Fruit fly (Drosophila melanogaster) whole organism, embryonic: Measurements from ENCODE around the gene ATPsynD.

ENCODE experiments used
- ATbp ChIP-seq: fragments of 200-800 bp; sonication (Bioruptor generic); optimal IDR thresholded peaks from 2 replicates; lab custom pipeline; 2017; ENCODE audit warnings: missing biosample characterization, mild to moderate bottlenecking, missing genetic modification characterization, missing genetic modification reagents
- Aef1 ChIP-seq: fragments of 200-800 bp; sonication (Bioruptor generic); IDR thresholded peaks from 3 replicates; pipeline ENCODE4 v1.3.6; 2022; ENCODE audit warnings: missing biosample characterization, missing genetic modification characterization
- Asciz ChIP-seq: fragments of 200-800 bp; sonication (Bioruptor generic); optimal IDR thresholded peaks from 2 replicates; lab custom pipeline; 2017; ENCODE audit warnings: missing biosample characterization, mild to moderate bottlenecking, missing genetic modification characterization, missing genetic modification reagents
- Atf3 ChIP-seq: fragments of 200-800 bp; sonication (Bioruptor generic); optimal IDR thresholded peaks from 3 replicates; lab custom pipeline; 2016; ENCODE audit warnings: missing biosample characterization, missing genetic modification characterization
- B-H2 ChIP-seq: fragments of 200-800 bp; sonication (Bioruptor generic); optimal IDR thresholded peaks from 2 replicates; lab custom pipeline; 2018; ENCODE audit warnings: missing biosample characterization, mild to moderate bottlenecking, missing genetic modification characterization
- CG10979 ChIP-seq: fragments of 200-800 bp; sonication (Bioruptor generic); optimal IDR thresholded peaks from 2 replicates; lab custom pipeline; 2018; ENCODE audit warnings: missing biosample characterization, mild to moderate bottlenecking, missing genetic modification characterization, moderate library complexity
- CG11723 ChIP-seq: fragments of 200-800 bp; sonication (Bioruptor generic); optimal IDR thresholded peaks from 2 replicates; lab custom pipeline; 2017; ENCODE audit warnings: missing biosample characterization, mild to moderate bottlenecking, missing genetic modification characterization
- CG1233 ChIP-seq: fragments of 200-800 bp; sonication (Bioruptor generic); optimal IDR thresholded peaks from 4 replicates; lab custom pipeline; 2018; ENCODE audit warnings: missing biosample characterization, mild to moderate bottlenecking, missing genetic modification characterization
- CG12391 ChIP-seq: fragments of 200-800 bp; sonication (Bioruptor generic); optimal IDR thresholded peaks from 3 replicates; lab custom pipeline; 2018; ENCODE audit warnings: missing biosample characterization, mild to moderate bottlenecking, missing genetic modification characterization, moderate library complexity
- CG12744 ChIP-seq: fragments of 200-800 bp; sonication (Bioruptor generic); optimal IDR thresholded peaks from 2 replicates; lab custom pipeline; 2016; ENCODE audit warnings: missing biosample characterization, missing genetic modification characterization
- CG13424 ChIP-seq: fragments of 200-800 bp; sonication (Bioruptor generic); optimal IDR thresholded peaks from 2 replicates; lab custom pipeline; 2019; ENCODE audit warnings: missing biosample characterization, mild to moderate bottlenecking, missing genetic modification characterization, moderate library complexity
- CG14860 ChIP-seq: fragments of 200-800 bp; sonication (Bioruptor generic); IDR thresholded peaks from 3 replicates; pipeline ENCODE4 v1.3.6; 2022; ENCODE audit warnings: missing biosample characterization, missing genetic modification characterization; ENCODE audit not compliant: partially characterized antibody
- CG14965 ChIP-seq: fragments of 200-800 bp; sonication (Bioruptor generic); optimal IDR thresholded peaks from 2 replicates; lab custom pipeline; 2016; ENCODE audit warnings: missing biosample characterization, missing genetic modification characterization, borderline replicate concordance
- CG15073 ChIP-seq: fragments of 200-800 bp; sonication (Bioruptor generic); optimal IDR thresholded peaks from 2 replicates; lab custom pipeline; 2016; ENCODE audit warnings: missing biosample characterization, missing genetic modification characterization
- CG15269 ChIP-seq: fragments of 200-800 bp; sonication (Bioruptor generic); optimal IDR thresholded peaks from 2 replicates; lab custom pipeline; 2018; ENCODE audit warnings: missing biosample characterization, mild to moderate bottlenecking, missing genetic modification characterization, moderate library complexity
- CG15479 ChIP-seq: fragments of 200-800 bp; sonication (Bioruptor generic); optimal IDR thresholded peaks from 3 replicates; lab custom pipeline; 2019; ENCODE audit warnings: missing biosample characterization, mild to moderate bottlenecking, missing genetic modification characterization, moderate library complexity
- CG17328 ChIP-seq: fragments of 200-800 bp; sonication (Bioruptor generic); IDR thresholded peaks from 2 replicates; pipeline ENCODE4 v1.3.6; 2022; ENCODE audit warnings: missing biosample characterization, missing genetic modification characterization
- CG2875 ChIP-seq: fragments of 200-800 bp; sonication (Bioruptor generic); optimal IDR thresholded peaks from 2 replicates; lab custom pipeline; 2017; ENCODE audit warnings: missing biosample characterization, mild to moderate bottlenecking, missing genetic modification characterization, missing genetic modification reagents
- CG30431 ChIP-seq: fragments of 200-800 bp; sonication (Bioruptor generic); optimal IDR thresholded peaks from 2 replicates; lab custom pipeline; 2017; ENCODE audit warnings: missing biosample characterization, missing genetic modification characterization
- CG31441 ChIP-seq: fragments of 200-800 bp; sonication (Bioruptor generic); IDR thresholded peaks from 2 replicates; pipeline ENCODE4 v1.3.6; 2022; ENCODE audit warnings: missing biosample characterization, missing genetic modification characterization
- CG3995 ChIP-seq: fragments of 200-800 bp; sonication (Bioruptor generic); optimal IDR thresholded peaks from 3 replicates; lab custom pipeline; 2016; ENCODE audit warnings: missing biosample characterization, missing genetic modification characterization
- CG6689 ChIP-seq: fragments of 200-800 bp; sonication (Bioruptor generic); IDR thresholded peaks from 2 replicates; pipeline ENCODE4 v1.3.6; 2022; ENCODE audit warnings: missing biosample characterization, missing genetic modification characterization
- CG8359 ChIP-seq: fragments of 200-800 bp; sonication (Bioruptor generic); optimal IDR thresholded peaks from 2 replicates; lab custom pipeline; 2017; ENCODE audit warnings: missing biosample characterization, mild to moderate bottlenecking, missing genetic modification characterization, borderline replicate concordance
- CG8478 ChIP-seq: fragments of >200 bp; optimal IDR thresholded peaks from 2 replicates; lab custom pipeline; 2018
- CHES-1-like ChIP-seq: fragments of 200-800 bp; sonication (Bioruptor generic); optimal IDR thresholded peaks from 2 replicates; lab custom pipeline; 2016; ENCODE audit warnings: missing biosample characterization, missing genetic modification characterization
- Chrac-16 ChIP-seq: fragments of 200-800 bp; sonication (Bioruptor generic); optimal IDR thresholded peaks from 3 replicates; lab custom pipeline; 2016; ENCODE audit warnings: missing biosample characterization, missing genetic modification characterization
- Dll ChIP-seq: fragments of 200-800 bp; sonication (Bioruptor generic); IDR thresholded peaks from 4 replicates; pipeline ENCODE4 v1.3.6; 2022; ENCODE audit warnings: missing biosample characterization, missing genetic modification characterization; ENCODE audit not compliant: partially characterized antibody
- Dref ChIP-seq: fragments of 200-800 bp; sonication (Bioruptor generic); IDR thresholded peaks from 2 replicates; pipeline ENCODE4 v1.3.6; 2022; ENCODE audit warnings: missing biosample characterization, missing genetic modification characterization
- Hmr ChIP-seq: fragments of 200-800 bp; sonication (Bioruptor generic); optimal IDR thresholded peaks from 3 replicates; lab custom pipeline; 2017; ENCODE audit warnings: mild to moderate bottlenecking, missing biosample characterization, missing genetic modification reagents, missing genetic modification characterization
- ap ChIP-seq: fragments of 200-800 bp; sonication (Bioruptor generic); IDR thresholded peaks from 2 replicates; pipeline ENCODE4 v1.3.6; 2022; ENCODE audit warnings: missing biosample characterization, missing genetic modification characterization
- az2 ChIP-seq: fragments of 200-800 bp; sonication (Bioruptor generic); optimal IDR thresholded peaks from 3 replicates; lab custom pipeline; 2016; ENCODE audit warnings: missing biosample characterization, missing genetic modification characterization
- btn ChIP-seq: fragments of 200-800 bp; sonication (Bioruptor generic); optimal IDR thresholded peaks from 2 replicates; lab custom pipeline; 2016; ENCODE audit warnings: missing biosample characterization, missing genetic modification characterization
- crol ChIP-seq: fragments of 200-800 bp; sonication (Bioruptor generic); IDR thresholded peaks from 2 replicates; pipeline ENCODE4 v1.3.6; 2022; ENCODE audit warnings: missing biosample characterization, missing genetic modification characterization
- dan ChIP-seq: fragments of 200-800 bp; sonication (Bioruptor generic); IDR thresholded peaks from 2 replicates; pipeline ENCODE4 v1.3.6; 2022; ENCODE audit warnings: missing biosample characterization, missing genetic modification characterization
- dimm ChIP-seq: fragments of 200-800 bp; sonication (Bioruptor generic); IDR thresholded peaks from 2 replicates; pipeline ENCODE4 v1.3.6; 2022; ENCODE audit warnings: missing biosample characterization, missing genetic modification characterization
- dmrt11E ChIP-seq: fragments of 200-800 bp; sonication (Bioruptor generic); optimal IDR thresholded peaks from 3 replicates; lab custom pipeline; 2018; ENCODE audit warnings: missing biosample characterization, mild to moderate bottlenecking, missing genetic modification characterization, moderate library complexity
- en ChIP-seq: fragments of 200-800 bp; sonication (Bioruptor generic); optimal IDR thresholded peaks from 2 replicates; lab custom pipeline; 2016; ENCODE audit warnings: missing biosample characterization, missing genetic modification characterization
- eve ChIP-seq, 2 experiments: fragments of >200 bp; optimal IDR thresholded peaks; 2 replicates each; lab custom pipeline; 2017; ENCODE audit warnings: missing biosample characterization in 2 of 2, missing genetic modification characterization in 2 of 2
- grau ChIP-seq: fragments of 200-800 bp; optimal IDR thresholded peaks from 3 replicates; lab custom pipeline; 2019; ENCODE audit warnings: missing biosample characterization, mild to moderate bottlenecking, missing genetic modification characterization, moderate library complexity
- gsb ChIP-seq: fragments of 200-800 bp; sonication (Bioruptor generic); IDR thresholded peaks from 2 replicates; pipeline ENCODE4 v1.3.6; 2022; ENCODE audit warnings: missing biosample characterization, missing genetic modification characterization
- hbn ChIP-seq: fragments of 200-800 bp; sonication (Bioruptor generic); IDR thresholded peaks from 2 replicates; pipeline ENCODE4 v1.3.6; 2022; ENCODE audit warnings: missing biosample characterization, missing genetic modification characterization; ENCODE audit not compliant: partially characterized antibody
- lbe ChIP-seq: fragments of 200-800 bp; sonication (Bioruptor generic); optimal IDR thresholded peaks from 2 replicates; lab custom pipeline; 2016; ENCODE audit warnings: missing biosample characterization, mild to moderate bottlenecking, missing genetic modification characterization
- luna ChIP-seq: fragments of 200-800 bp; sonication (Bioruptor generic); optimal IDR thresholded peaks from 2 replicates; lab custom pipeline; 2016; ENCODE audit warnings: missing biosample characterization, missing genetic modification characterization
- peb ChIP-seq: fragments of 200-800 bp; sonication (Bioruptor generic); IDR thresholded peaks from 2 replicates; pipeline ENCODE4 v1.3.6; 2022; ENCODE audit warnings: missing biosample characterization, missing genetic modification characterization
- scrt ChIP-seq: fragments of 200-800 bp; sonication (Bioruptor generic); optimal IDR thresholded peaks from 2 replicates; lab custom pipeline; 2018; ENCODE audit warnings: missing biosample characterization, mild to moderate bottlenecking, missing genetic modification characterization, moderate library complexity
- sd ChIP-seq: fragments of 200-800 bp; sonication (Bioruptor generic); optimal IDR thresholded peaks from 3 replicates; lab custom pipeline; 2018; ENCODE audit warnings: missing biosample characterization, mild to moderate bottlenecking, missing genetic modification characterization, moderate library complexity
- twi ChIP-seq: fragments of 200-800 bp; optimal IDR thresholded peaks from 2 replicates; lab custom pipeline; 2019; ENCODE audit warnings: missing biosample characterization, mild to moderate bottlenecking, missing genetic modification characterization, moderate library complexity
- unc-4 ChIP-seq: fragments of 200-800 bp; sonication (Bioruptor generic); IDR thresholded peaks from 2 replicates; pipeline ENCODE4 v1.3.6; 2022; ENCODE audit warnings: missing biosample characterization, missing genetic modification characterization; ENCODE audit not compliant: partially characterized antibody
- unpg ChIP-seq: fragments of 200-800 bp; sonication (Bioruptor generic); optimal IDR thresholded peaks from 3 replicates; lab custom pipeline; 2018; ENCODE audit warnings: missing biosample characterization, mild to moderate bottlenecking, missing genetic modification characterization, moderate library complexity
- wek ChIP-seq: fragments of 200-800 bp; sonication (Bioruptor generic); optimal IDR thresholded peaks from 3 replicates; lab custom pipeline; 2018; ENCODE audit warnings: missing biosample characterization, mild to moderate bottlenecking, missing genetic modification characterization, moderate library complexity
- zfh1 ChIP-seq: fragments of 200-800 bp; sonication (Bioruptor generic); IDR thresholded peaks from 3 replicates; pipeline ENCODE4 v1.3.6; 2022; ENCODE audit warnings: missing biosample characterization, missing genetic modification characterization

ATPsynD gene

dm6 chr3R:19105821-19106220 lies 11.0 kb downstream of the ATPsynD start (continued):
- TF ChIP-seq Dll (no peak), CHES-1-like (GFP tag; lab: Kevin White, UChicago) (no peak), en (GFP tag; lab: Kevin White, UChicago) (no peak), CG14965 (GFP tag; lab: Kevin White, UChicago) (no peak), unc-4 (GFP tag; lab: Robert Waterston, UW) (no peak), dmrt11E (tag; lab: Kevin White, UChicago) (peak; percentile 67), CG15479 (GFP tag; lab: Kevin White, UChicago) (no peak), scrt (GFP tag; lab: Kevin White, UChicago) (no peak), unpg (GFP tag; lab: Kevin White, UChicago) (peak; percentile 62), crol (GFP tag; lab: Robert Waterston, UW) (no peak), Hmr (GFP tag; lab: Kevin White, UChicago) (no peak), dan (GFP tag; lab: Robert Waterston, UW) (no peak), CG31441 (GFP tag; lab: Robert Waterston, UW) (peak; percentile 58), CG15269 (tag; lab: Kevin White, UChicago) (no peak), CG14860 (GFP tag; lab: Robert Waterston, UW) (no peak), lbe (GFP tag; lab: Kevin White, UChicago) (no peak), btn (GFP tag; lab: Kevin White, UChicago) (no peak), CG2875 (GFP tag; lab: Kevin White, UChicago) (peak; percentile 19), CG12391 (peak; percentile 33), CG3995 (GFP tag; lab: Kevin White, UChicago) (no peak), Atf3 (no peak), az2 (peak; percentile 25), peb (0 out of 2 replicates have a peak, but pooled peaks have one; percentile 28), Chrac-16 (no peak), dimm (no peak), zfh1 (GFP tag; lab: Robert Waterston, UW) (0 out of 3 replicates have a peak, but pooled peaks have one; percentile 45), Dref (GFP tag; lab: Robert Waterston, UW) (no peak), twi (tag; lab: Kevin White, UChicago) (no peak), eve (GFP tag; optimal IDR thresholded peaks at IDR 0.05; lab: Kevin White, UChicago) (peak in 1 of 2 experiments; percentile 69), grau (tag; lab: Kevin White, UChicago) (peak; percentile 27), CG8478 (lab: Kevin White, UChicago) (no peak), CG6689 (GFP tag; lab: Robert Waterston, UW) (peak; percentile 32; the same call in 1 of the 2 replicates), CG15073 (GFP tag; lab: Kevin White, UChicago) (no peak), Asciz (GFP tag; lab: Kevin White, UChicago) (peak; percentile 57), CG30431 (GFP tag; lab: Kevin White, UChicago) (no peak), ap (GFP tag; lab: Robert Waterston, UW) (peak; percentile 47; the same call in 1 of the 2 replicates), CG8359 (GFP tag; lab: Kevin White, UChicago) (peak; percentile 8), CG11723 (GFP tag; lab: Kevin White, UChicago) (no peak), luna (GFP tag; lab: Kevin White, UChicago) (no peak), ATbp (GFP tag; lab: Kevin White, UChicago) (peak; percentile 33), gsb (GFP tag; lab: Robert Waterston, UW) (no peak), CG17328 (GFP tag; lab: Robert Waterston, UW) (peak; percentile 61), Aef1 (GFP tag; lab: Robert Waterston, UW) (no peak), CG13424 (tag; lab: Kevin White, UChicago) (peak; percentile 29), CG12744 (GFP tag; lab: Kevin White, UChicago) (no peak), CG1233 (GFP tag; lab: Kevin White, UChicago) (no peak), B-H2 (GFP tag; lab: Kevin White, UChicago) (no peak), sd (tag; lab: Kevin White, UChicago) (no peak), wek (GFP tag; lab: Kevin White, UChicago) (no peak), hbn (GFP tag; lab: Robert Waterston, UW) (no peak), CG10979 (tag; lab: Kevin White, UChicago) (peak; percentile 67)
